Worm (Caenorhabditis elegans) whole organism, L4/young adult: ENCODE measurements around the gene T20D4.11.

Experiments
- W03F9.2 ChIP-seq: fragments of 150-350 bp; optimal IDR thresholded peaks from 2 replicates; lab custom pipeline; 2014; ENCODE audit warnings: missing biosample characterization, missing genetic modification characterization
- dao-5 ChIP-seq: sonication (generic microtip); optimal IDR thresholded peaks from 2 replicates; lab custom pipeline; 2016; ENCODE audit warnings: missing genotype, missing genetic modification characterization, moderate library complexity, missing compliant biosample characterization
- him-1 ChIP-seq: sonication (generic microtip); optimal IDR thresholded peaks from 2 replicates; lab custom pipeline; 2016; ENCODE audit warnings: missing genotype, missing genetic modification reagents, missing genetic modification characterization, missing compliant biosample characterization

DNA sequence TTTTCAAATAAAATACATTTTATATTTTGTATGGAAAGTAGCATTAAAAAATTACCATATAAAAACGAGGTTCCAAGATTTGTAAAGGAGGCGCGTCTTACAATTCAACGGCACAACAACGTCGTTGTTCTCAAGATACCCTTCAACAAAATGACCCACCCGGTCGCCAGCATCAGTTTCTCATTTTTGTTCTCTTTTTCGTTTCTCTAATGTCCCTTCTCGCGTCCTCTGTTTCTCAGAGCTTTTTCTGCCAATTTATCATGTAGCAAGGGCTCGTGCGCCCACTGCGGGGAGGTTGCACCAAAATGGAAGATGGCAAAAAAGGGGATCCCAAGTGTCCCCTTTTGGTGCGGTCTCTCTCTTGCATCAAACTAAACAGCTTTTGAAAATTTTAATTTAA lies 11.0 kb downstream of the T20D4.11 start:
- TF ChIP-seq dao-5 (tag; lab: Kevin White, UChicago): no peak
- TF ChIP-seq him-1: no peak
- no peak for TF ChIP-seq W03F9.2 (tag; lab: Kevin White, UChicago)
